Fruit fly (Drosophila melanogaster) whole organism, prepupa: Measurements from ENCODE around the gene CG43064.

Source experiments
- Blimp-1 ChIP-seq: fragments of 200-800 bp; sonication (Bioruptor generic); optimal IDR thresholded peaks from 3 replicates; lab custom pipeline; 2017; ENCODE audit warnings: missing biosample characterization, missing genetic modification characterization, mild to moderate bottlenecking, moderate library complexity, missing genetic modification reagents
- CG10631 ChIP-seq: fragments of 200-800 bp; sonication (Bioruptor generic); optimal IDR thresholded peaks from 2 replicates; lab custom pipeline; 2016; ENCODE audit warnings: missing biosample characterization, missing genetic modification characterization
- CG10669 ChIP-seq: fragments of 200-800 bp; sonication (Bioruptor generic); optimal IDR thresholded peaks from 3 replicates; lab custom pipeline; 2018; ENCODE audit warnings: missing biosample characterization, mild to moderate bottlenecking, missing genetic modification characterization, moderate library complexity
- CG11294 ChIP-seq: fragments of 200-800 bp; sonication (Bioruptor generic); IDR thresholded peaks from 2 replicates; pipeline ENCODE4 v1.3.6; 2022; ENCODE audit warnings: missing biosample characterization, missing genetic modification characterization
- CG11762 ChIP-seq: fragments of 200-800 bp; sonication (Bioruptor generic); optimal IDR thresholded peaks from 3 replicates; lab custom pipeline; 2016; ENCODE audit warnings: missing biosample characterization, missing genetic modification characterization; ENCODE audit not compliant: insufficient read depth
- CG11902 ChIP-seq: fragments of 200-800 bp; sonication (Bioruptor generic); optimal IDR thresholded peaks from 3 replicates; lab custom pipeline; 2016; ENCODE audit warnings: missing biosample characterization, missing genetic modification characterization
- CG15336 ChIP-seq: fragments of 200-800 bp; sonication (Bioruptor generic); IDR thresholded peaks from 2 replicates; pipeline ENCODE4 v1.3.6; 2022; ENCODE audit warnings: missing biosample characterization, missing genetic modification characterization
- CG1621 ChIP-seq: fragments of 200-800 bp; sonication (Bioruptor generic); optimal IDR thresholded peaks from 3 replicates; lab custom pipeline; 2018; ENCODE audit warnings: missing biosample characterization, mild to moderate bottlenecking, missing genetic modification characterization
- CG31627 ChIP-seq: fragments of 200-800 bp; sonication (Bioruptor generic); optimal IDR thresholded peaks from 3 replicates; lab custom pipeline; 2016; ENCODE audit warnings: missing biosample characterization, missing genetic modification characterization
- CG32006 ChIP-seq: fragments of 200-800 bp; sonication (Bioruptor generic); optimal IDR thresholded peaks from 3 replicates; lab custom pipeline; 2017; ENCODE audit warnings: missing biosample characterization, mild to moderate bottlenecking, missing genetic modification characterization
- CG34406 ChIP-seq: fragments of 200-800 bp; sonication (Bioruptor generic); optimal IDR thresholded peaks from 3 replicates; lab custom pipeline; 2016; ENCODE audit warnings: missing biosample characterization, missing genetic modification characterization
- CG3919 ChIP-seq: fragments of 200-800 bp; sonication (Bioruptor generic); optimal IDR thresholded peaks from 3 replicates; lab custom pipeline; 2016; ENCODE audit warnings: missing biosample characterization, missing genetic modification characterization
- CG4318 ChIP-seq: fragments of 200-800 bp; sonication (Bioruptor generic); optimal IDR thresholded peaks from 3 replicates; lab custom pipeline; 2017; ENCODE audit warnings: missing biosample characterization, mild to moderate bottlenecking, missing genetic modification characterization
- CG6163 ChIP-seq: fragments of 200-800 bp; sonication (Bioruptor generic); IDR thresholded peaks from 3 replicates; pipeline ENCODE4 v1.3.6; 2022; ENCODE audit warnings: missing biosample characterization, missing genetic modification characterization
- CG6854 ChIP-seq: fragments of 200-800 bp; sonication (Bioruptor generic); optimal IDR thresholded peaks from 2 replicates; lab custom pipeline; 2017; ENCODE audit warnings: missing biosample characterization, mild to moderate bottlenecking, missing genetic modification characterization
- CG8632 ChIP-seq: fragments of 200-800 bp; sonication (Bioruptor generic); optimal IDR thresholded peaks from 3 replicates; lab custom pipeline; 2016; ENCODE audit warnings: missing biosample characterization, missing genetic modification characterization
- CG9139 ChIP-seq: fragments of 200-800 bp; sonication (Bioruptor generic); optimal IDR thresholded peaks from 3 replicates; lab custom pipeline; 2017; ENCODE audit warnings: missing biosample characterization, mild to moderate bottlenecking, missing genetic modification characterization
- Eip75B ChIP-seq: fragments of 200-800 bp; sonication (Bioruptor generic); optimal IDR thresholded peaks from 3 replicates; lab custom pipeline; 2016; ENCODE audit warnings: missing biosample characterization, missing genetic modification characterization
- Eip78C ChIP-seq: fragments of 200-800 bp; sonication (Bioruptor generic); peaks from one replicate; lab custom pipeline; 2016; ENCODE audit warnings: missing biosample characterization, missing genetic modification characterization
- Eip93F ChIP-seq: fragments of 200-800 bp; sonication (Bioruptor generic); optimal IDR thresholded peaks from 2 replicates; lab custom pipeline; 2016; ENCODE audit warnings: missing biosample characterization, mild to moderate bottlenecking, missing genetic modification characterization
- Ets21C ChIP-seq: fragments of 200-800 bp; sonication (Bioruptor generic); optimal IDR thresholded peaks from 3 replicates; lab custom pipeline; 2016; ENCODE audit warnings: missing biosample characterization, missing genetic modification characterization
- Ets96B ChIP-seq: fragments of 200-800 bp; optimal IDR thresholded peaks from 2 replicates; lab custom pipeline; 2019; ENCODE audit warnings: missing biosample characterization, mild to moderate bottlenecking, missing genetic modification characterization, moderate library complexity
- Hr39 ChIP-seq: fragments of 200-800 bp; sonication (Bioruptor generic); optimal IDR thresholded peaks from 2 replicates; lab custom pipeline; 2016; ENCODE audit warnings: missing biosample characterization, missing genetic modification characterization
- Hr4 ChIP-seq: fragments of 200-800 bp; sonication (Bioruptor generic); optimal IDR thresholded peaks from 3 replicates; lab custom pipeline; 2016; ENCODE audit warnings: missing biosample characterization, missing genetic modification characterization
- Lpt ChIP-seq: fragments of 200-800 bp; sonication (Bioruptor generic); optimal IDR thresholded peaks from 3 replicates; lab custom pipeline; 2016; ENCODE audit warnings: missing biosample characterization, missing genetic modification characterization
- OdsH ChIP-seq: fragments of 200-800 bp; sonication (Bioruptor generic); optimal IDR thresholded peaks from 3 replicates; lab custom pipeline; 2016; ENCODE audit warnings: missing biosample characterization, missing genetic modification characterization
- acj6 ChIP-seq: fragments of 200-800 bp; sonication (Bioruptor generic); optimal IDR thresholded peaks from 3 replicates; lab custom pipeline; 2016; ENCODE audit warnings: missing biosample characterization, missing genetic modification characterization
- cyc ChIP-seq: fragments of 200-800 bp; sonication (Bioruptor generic); optimal IDR thresholded peaks from 3 replicates; lab custom pipeline; 2016; ENCODE audit warnings: missing biosample characterization, missing genetic modification characterization
- dsx ChIP-seq: fragments of 200-800 bp; optimal IDR thresholded peaks from 3 replicates; lab custom pipeline; 2019; ENCODE audit warnings: missing biosample characterization, mild to moderate bottlenecking, missing genetic modification characterization, moderate library complexity; ENCODE audit not compliant: poor library complexity, severe bottlenecking
- esn ChIP-seq: fragments of 200-800 bp; sonication (Bioruptor generic); optimal IDR thresholded peaks from 2 replicates; lab custom pipeline; 2016; ENCODE audit warnings: missing biosample characterization, mild to moderate bottlenecking, missing genetic modification characterization, moderate library complexity
- fd59A ChIP-seq: fragments of 200-800 bp; sonication (Bioruptor generic); optimal IDR thresholded peaks from 2 replicates; lab custom pipeline; 2017; ENCODE audit warnings: missing biosample characterization, mild to moderate bottlenecking, missing genetic modification characterization, missing genetic modification reagents
- fkh ChIP-seq: fragments of 200-800 bp; sonication (Bioruptor generic); optimal IDR thresholded peaks from 3 replicates; lab custom pipeline; 2017; ENCODE audit warnings: missing biosample characterization, mild to moderate bottlenecking, missing genetic modification characterization, moderate library complexity
- lz ChIP-seq: fragments of 200-800 bp; sonication (Bioruptor generic); optimal IDR thresholded peaks from 3 replicates; lab custom pipeline; 2016; ENCODE audit warnings: missing biosample characterization, missing genetic modification characterization
- salr ChIP-seq, 2 experiments: fragments of 200-800 bp; sonication (Bioruptor generic); optimal IDR thresholded peaks; 3 replicates each; lab custom pipeline; 2016 to 2018; ENCODE audit warnings: missing biosample characterization in 2 of 2, missing genetic modification characterization in 2 of 2, mild to moderate bottlenecking in 1 of 2
- ss ChIP-seq, 2 experiments: fragments of 200-800 bp; sonication (Bioruptor generic); optimal IDR thresholded peaks; 2 replicates in 1 of 2; 3 replicates in 1 of 2; lab custom pipeline; 2017 to 2018; ENCODE audit warnings: mild to moderate bottlenecking in 2 of 2, missing biosample characterization in 2 of 2, missing genetic modification characterization in 2 of 2, moderate library complexity in 1 of 2
- svp ChIP-seq: fragments of 200-800 bp; sonication (Bioruptor generic); peaks from one replicate; lab custom pipeline; 2016; ENCODE audit warnings: missing biosample characterization, missing genetic modification characterization
- topi ChIP-seq: fragments of 200-800 bp; sonication (Bioruptor generic); optimal IDR thresholded peaks from 3 replicates; lab custom pipeline; 2016; ENCODE audit warnings: missing biosample characterization, missing genetic modification characterization
- vri ChIP-seq: fragments of 200-800 bp; sonication (Bioruptor generic); optimal IDR thresholded peaks from 3 replicates; lab custom pipeline; 2016; ENCODE audit warnings: missing biosample characterization, mild to moderate bottlenecking, missing genetic modification characterization

Gene CG43064

DNA sequence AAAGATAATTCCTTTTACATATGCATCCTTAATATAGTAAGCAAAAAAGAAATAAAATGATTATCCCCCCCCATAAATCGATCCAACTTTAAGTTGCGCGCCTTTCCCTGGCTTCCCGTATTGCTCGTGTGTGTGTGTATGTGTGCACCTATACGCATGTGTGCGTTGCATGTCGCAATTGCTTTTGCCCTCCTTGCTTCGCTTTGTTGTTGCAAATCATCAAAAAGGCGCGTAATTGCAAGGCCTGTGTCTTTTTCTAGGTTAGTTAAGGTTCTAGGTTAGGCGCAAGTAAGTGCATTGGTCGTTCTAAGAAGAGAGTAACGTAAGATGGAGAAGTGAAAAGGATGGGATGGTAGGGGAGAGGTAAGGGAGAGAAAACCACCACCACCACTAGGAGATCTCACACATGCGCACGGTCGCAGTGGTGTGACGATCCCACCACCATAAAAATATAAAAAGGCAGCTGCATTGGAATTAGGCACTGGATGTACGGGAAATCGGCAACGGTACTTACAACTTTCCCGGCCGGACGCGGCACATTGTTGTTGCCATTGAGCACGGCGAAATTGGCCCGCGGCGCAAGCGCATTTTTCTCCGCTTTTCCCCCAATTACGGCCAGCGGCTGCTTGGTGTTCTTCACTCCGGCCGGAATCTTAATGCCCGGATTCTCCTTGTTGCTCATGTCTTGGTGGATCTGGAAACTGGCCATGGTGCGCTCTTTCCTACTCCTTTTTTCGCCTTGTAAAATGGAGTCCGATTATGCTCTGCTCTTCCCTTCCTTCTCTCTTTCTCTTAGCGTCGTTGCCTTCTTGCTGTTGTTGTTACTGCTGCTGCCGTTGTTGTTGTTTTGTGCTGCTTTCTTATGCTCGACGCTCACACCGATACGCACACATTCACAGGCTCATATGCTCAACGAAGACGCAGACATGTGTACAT lies 3.9 kb downstream of the CG43064 start:
- TF ChIP-seq Eip78C (GFP tag; lab: Kevin White, UChicago) (peak; percentile 61), cyc (GFP tag; lab: Kevin White, UChicago) (no peak), CG1621 (peak; percentile 80)
- TF ChIP-seq, all 60 proteins: peak for 2

DNA sequence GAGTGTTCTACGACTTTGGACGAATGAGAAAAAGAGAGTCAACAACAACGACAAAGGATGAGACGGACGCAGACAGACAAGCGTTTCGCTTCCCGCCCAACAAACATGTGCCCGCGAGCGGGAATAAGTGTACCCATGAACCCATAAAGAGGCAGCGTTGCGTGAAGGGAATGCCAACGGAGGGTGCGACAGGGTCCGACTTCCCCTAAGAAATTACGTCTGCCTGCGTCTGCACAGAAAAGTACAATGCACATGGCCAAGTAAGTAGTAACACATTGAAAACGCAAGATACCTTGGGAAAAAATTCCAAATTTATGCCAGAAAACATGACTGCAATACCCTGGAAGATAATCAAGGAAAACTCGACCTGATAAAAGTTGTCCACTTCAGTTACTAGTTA lies 5.3 kb downstream of the CG43064 start:
- no peak for TF ChIP-seq OdsH (GFP tag; lab: Kevin White, UChicago)
- no peak for TF ChIP-seq CG4318 (GFP tag; lab: Kevin White, UChicago)
- TF ChIP-seq salr (GFP tag; optimal IDR thresholded peaks at IDR 0.05; lab: Kevin White, UChicago) = no peak
- TF ChIP-seq CG8632 = no peak
- TF ChIP-seq CG6854 (GFP tag; lab: Kevin White, UChicago) = no peak
- TF ChIP-seq dsx (GFP tag; lab: Kevin White, UChicago) = no peak
- TF ChIP-seq CG31627 (GFP tag; lab: Kevin White, UChicago) = no peak
- TF ChIP-seq svp (GFP tag; lab: Kevin White, UChicago) = no peak
- no peak for TF ChIP-seq Ets21C (GFP tag; lab: Kevin White, UChicago)
- no peak for TF ChIP-seq Hr4
- TF ChIP-seq Hr39 = no peak
- no peak for TF ChIP-seq lz (GFP tag; lab: Kevin White, UChicago)
- no peak for TF ChIP-seq Eip75B (GFP tag; lab: Kevin White, UChicago)
- no peak for TF ChIP-seq Lpt

DNA sequence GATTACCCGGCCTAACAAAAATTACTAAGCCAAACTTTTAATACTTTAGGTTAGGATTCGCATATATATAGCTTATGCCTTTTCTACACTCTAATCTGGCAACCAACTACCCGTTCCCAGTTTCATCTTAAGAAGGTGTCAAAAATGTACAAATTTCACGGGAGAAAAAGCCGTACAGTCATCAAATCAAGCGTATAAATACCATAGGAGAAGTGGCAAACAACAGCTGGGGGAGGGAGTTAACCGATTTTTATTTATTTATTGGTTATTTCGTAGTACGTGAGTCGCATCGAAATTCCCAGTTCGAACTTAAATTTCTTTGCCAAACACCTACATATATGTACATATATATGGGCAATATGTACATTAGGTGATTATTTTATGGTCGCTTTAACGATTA lies 7.8 kb downstream of the CG43064 start, which contains the start of gene CG7264:
Gene CG7264 (plus strand): TSS at position 301 of the 400 bp plus-strand sequence.
- TF ChIP-seq esn (GFP tag; lab: Kevin White, UChicago) = no peak
- no peak for TF ChIP-seq CG32006 (GFP tag; lab: Kevin White, UChicago)
- no peak for TF ChIP-seq cyc (GFP tag; lab: Kevin White, UChicago)
- peak; percentile 53 for TF ChIP-seq fkh
- no peak for TF ChIP-seq CG9139

DNA sequence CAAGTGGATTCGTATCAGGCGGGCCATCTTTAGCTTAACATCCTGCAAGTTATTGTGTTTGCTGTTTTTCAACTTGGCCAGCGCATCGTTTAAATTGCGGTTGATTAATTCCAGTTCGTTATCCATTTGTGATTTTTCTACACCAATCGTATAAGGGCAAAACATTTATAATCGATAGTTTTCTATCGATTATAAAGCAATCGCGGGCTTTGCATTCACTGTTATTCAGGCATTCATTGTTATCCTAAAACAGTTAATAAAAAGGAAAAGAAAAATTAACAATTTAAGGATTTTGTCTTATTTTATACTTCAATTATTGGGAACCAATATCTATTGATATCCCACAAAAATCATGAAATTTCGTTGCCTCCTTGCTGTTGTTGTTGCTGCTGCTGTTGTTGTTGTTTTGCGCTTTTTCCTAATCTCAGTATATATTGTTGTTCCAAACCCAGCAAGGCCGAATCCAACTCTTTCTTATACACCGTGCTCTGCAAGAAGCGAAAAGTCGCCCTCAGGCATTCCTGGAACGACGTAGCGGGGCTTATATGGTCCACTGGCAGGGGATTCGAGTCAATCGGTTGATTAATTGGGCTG lies 10.9 kb downstream of the CG43064 start, which contains the start of gene CG32095:
Gene CG32095 (minus strand): TSS at position 173 of the 594 bp plus-strand sequence.
- TF ChIP-seq Eip78C (GFP tag; lab: Kevin White, UChicago) (peak; percentile 61), ss (GFP tag; optimal IDR thresholded peaks at IDR 0.05; lab: Kevin White, UChicago) (no peak), esn (GFP tag; lab: Kevin White, UChicago) (peak; percentile 7)

DNA sequence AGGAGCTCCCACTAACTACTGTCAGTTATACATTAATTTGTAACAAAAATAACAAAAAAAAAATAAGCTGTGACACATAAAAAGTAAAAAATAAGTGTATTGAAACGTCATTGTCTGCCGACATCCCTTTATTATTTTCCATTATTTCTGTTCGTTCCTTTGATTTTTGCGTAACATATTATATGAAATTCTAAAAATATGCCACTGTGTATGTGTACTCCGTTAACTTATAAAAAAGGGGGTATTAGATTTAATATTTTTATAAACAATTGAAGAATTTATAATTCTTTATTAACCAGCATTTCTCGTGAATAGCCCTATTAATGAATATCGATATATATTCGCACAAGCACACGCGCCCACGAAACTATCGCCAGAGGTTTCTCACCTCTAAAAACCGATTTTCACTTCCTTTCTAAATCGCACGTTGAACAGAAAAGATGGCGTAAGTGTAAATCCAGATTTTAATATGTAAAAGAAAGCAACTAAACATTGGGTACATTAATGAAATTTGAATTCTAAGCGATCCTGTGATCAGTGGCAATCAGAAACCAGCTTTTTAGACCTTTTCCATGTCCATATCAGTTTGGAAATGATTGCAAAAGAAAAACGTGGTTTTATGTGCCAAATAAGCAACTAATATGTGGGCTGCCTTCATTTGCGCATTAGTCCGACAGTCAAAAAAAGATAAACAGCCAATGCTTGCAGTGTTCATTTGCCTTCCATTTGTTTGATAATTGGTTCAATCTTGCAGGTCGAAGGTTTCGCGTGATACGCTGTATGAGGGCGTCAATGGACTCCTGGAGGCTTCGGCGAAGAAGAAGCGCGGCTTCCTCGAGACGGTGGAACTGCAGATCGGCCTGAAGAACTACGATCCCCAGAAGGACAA lies 13.8 kb downstream of the CG43064 start, which contains the start of gene RpL10Ab:
Gene RpL10Ab (plus strand): TSS at position 406 of the 889 bp plus-strand sequence.
- no peak for TF ChIP-seq svp (GFP tag; lab: Kevin White, UChicago)
- peak; percentile 50 for TF ChIP-seq topi (GFP tag; lab: Kevin White, UChicago)
- peak; percentile 76 for TF ChIP-seq Eip78C (GFP tag; lab: Kevin White, UChicago)
- peak; percentile 62 for TF ChIP-seq esn (GFP tag; lab: Kevin White, UChicago)
- TF ChIP-seq CG6163 = peak; percentile 63
- no peak for TF ChIP-seq Hr4
- no peak for TF ChIP-seq Ets21C (GFP tag; lab: Kevin White, UChicago)
- peak; percentile 53 for TF ChIP-seq Blimp-1
- TF ChIP-seq CG15336 (GFP tag; lab: Robert Waterston, UW) = peak; percentile 22; the same call in 1 of the 2 replicates
- TF ChIP-seq Eip93F = no peak
- TF ChIP-seq CG3919 (GFP tag; lab: Kevin White, UChicago) = peak; percentile 77
- peak; percentile 24 for TF ChIP-seq CG11762 (GFP tag; lab: Kevin White, UChicago)
- TF ChIP-seq CG10669 = peak; percentile 28
- TF ChIP-seq OdsH (GFP tag; lab: Kevin White, UChicago) = peak; percentile 40
- peak; percentile 35 for TF ChIP-seq CG34406
- TF ChIP-seq cyc (GFP tag; lab: Kevin White, UChicago) = peak; percentile 34
- TF ChIP-seq Ets96B (tag; lab: Kevin White, UChicago) = no peak
- TF ChIP-seq CG10631 (GFP tag; lab: Kevin White, UChicago) = peak; percentile 80
- TF ChIP-seq CG11902 (GFP tag; lab: Kevin White, UChicago) = peak; percentile 38
- peak; percentile 62; the same call in 1 of the 2 replicates for TF ChIP-seq CG11294 (GFP tag; lab: Robert Waterston, UW)
- TF ChIP-seq acj6 (GFP tag; lab: Kevin White, UChicago) = peak; percentile 29
- no peak for TF ChIP-seq vri (GFP tag; lab: Kevin White, UChicago)
- TF ChIP-seq fd59A (GFP tag; lab: Kevin White, UChicago) = no peak
